Worm (Caenorhabditis elegans) whole organism, young adult: ENCODE results near the gene col-73.

Experiments used
- hmg-20 ChIP-seq: fragments of 200-800 bp; sonication (Bioruptor generic); IDR thresholded peaks from 2 replicates; pipeline ENCODE4 v1.3.6; 2022; ENCODE audit warnings: missing genetic modification reagents, missing genetic modification characterization, missing compliant biosample characterization
- mel-28 ChIP-seq: sonication (generic microtip); optimal IDR thresholded peaks from 2 replicates; lab custom pipeline; 2016; ENCODE audit warnings: borderline replicate concordance, mild to moderate bottlenecking, missing genetic modification characterization, missing compliant biosample characterization

- TF ChIP-seq hmg-20 (no peak), mel-28 (no peak)
Measured at ce11 chrII:4834761-4835160, 38.2 kb downstream of the col-73 start, which contains the start of the genes C33F10.11 and C33F10.1.
